Worm (Caenorhabditis elegans): ENCODE data around the gene C49F8.15.
A peak's percentile ranks its signal among the peaks of the same experiment; 100 is the strongest.

Gene C49F8.15

ce11 chrX:13356469-13356868 lies 5.9 kb downstream of the C49F8.15 start (continued):
- peak; percentile 90 for TF ChIP-seq ztf-26 (tag; optimal IDR thresholded peaks at IDR 0.05)
- TF ChIP-seq lin-35 (GFP tag; optimal IDR thresholded peaks at IDR 0.05): no peak
- TF ChIP-seq somi-1 (GFP tag; optimal IDR thresholded peaks at IDR 0.05): peak; percentile 90
- 0 out of 2 replicates have a peak, but pooled peaks have one; percentile 44 for TF ChIP-seq egl-44 (GFP tag; IDR thresholded peaks at IDR 0.05)
- TF ChIP-seq snpc-4 (GFP tag; optimal IDR thresholded peaks at IDR 0.05): no peak
- TF ChIP-seq snpc-4 (tag; optimal IDR thresholded peaks at IDR 0.05): peak in 1 of 4 experiments; percentile 28
- TF ChIP-seq nhr-80 (tag; optimal IDR thresholded peaks at IDR 0.05): peak; percentile 89
- TF ChIP-seq ceh-58 (GFP tag; IDR thresholded peaks at IDR 0.05): no peak
- TF ChIP-seq chd-7 (tag; optimal IDR thresholded peaks at IDR 0.05): peak; percentile 66

DNA sequence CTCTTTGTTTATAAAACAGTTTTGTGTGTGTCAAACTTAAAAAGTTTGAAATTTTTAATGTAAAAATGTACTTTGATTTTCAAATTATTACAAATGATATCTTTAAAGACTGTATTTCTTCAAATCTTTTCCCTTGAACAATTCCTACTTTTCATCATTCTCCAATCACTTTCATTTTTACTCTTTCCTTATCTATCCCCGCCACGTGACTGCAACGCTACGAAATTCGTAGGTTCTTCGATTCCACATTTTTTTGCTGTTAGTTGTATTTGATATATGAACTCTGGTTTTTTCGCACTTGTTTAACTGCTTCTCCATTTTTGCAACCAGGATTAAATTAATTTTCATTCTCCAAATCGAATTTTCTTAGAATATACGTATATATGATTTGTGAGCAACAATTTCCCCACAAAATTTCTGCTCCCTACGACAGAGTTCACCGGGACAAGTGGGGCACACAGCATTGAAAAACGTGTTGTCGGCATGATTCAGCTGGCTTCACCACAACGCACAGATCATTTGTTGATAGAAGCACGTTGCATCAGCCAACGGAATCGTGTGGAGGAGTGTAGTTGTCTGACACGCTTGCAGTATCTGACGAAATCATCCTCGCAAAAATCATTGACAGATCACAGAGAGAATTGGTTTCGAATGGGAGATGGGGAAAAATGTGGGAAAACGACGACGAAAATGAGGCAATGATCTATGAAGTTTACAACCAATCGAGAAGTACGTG lies 7.5 kb downstream of the C49F8.15 start:
- TF ChIP-seq cebp-1 (GFP tag; IDR thresholded peaks at IDR 0.05): no peak
- TF ChIP-seq cebp-1 (tag; optimal IDR thresholded peaks at IDR 0.05): peak; percentile 66
- 0 out of 2 replicates have a peak, but pooled peaks have one; percentile 10 for TF ChIP-seq egl-44 (GFP tag; IDR thresholded peaks at IDR 0.05)
- peak; percentile 63 for TF ChIP-seq F22D6.2 (tag; optimal IDR thresholded peaks at IDR 0.05)
- TF ChIP-seq hmg-20 (GFP tag; IDR thresholded peaks at IDR 0.05): no peak
- TF ChIP-seq atf-7 (tag; optimal IDR thresholded peaks at IDR 0.05): peak; percentile 49
- 0 out of 2 replicates have a peak, but pooled peaks have one; percentile 23 for TF ChIP-seq Y95B8A.8 (GFP tag; IDR thresholded peaks at IDR 0.05)
- TF ChIP-seq let-607 (tag; optimal IDR thresholded peaks at IDR 0.05): peak in 1 of 2 experiments; percentile 67
- peak; percentile 44 for TF ChIP-seq lin-40 (tag; optimal IDR thresholded peaks at IDR 0.05)
- TF ChIP-seq sea-2 (GFP tag; IDR thresholded peaks at IDR 0.05): no peak
- peak; percentile 8 for TF ChIP-seq K12H6.12 (tag; optimal IDR thresholded peaks at IDR 0.05)
- TF ChIP-seq nhr-80 (tag; optimal IDR thresholded peaks at IDR 0.05): peak; percentile 76
- TF ChIP-seq chd-7 (tag; optimal IDR thresholded peaks at IDR 0.05): peak; percentile 44
- TF ChIP-seq F55B11.4 (tag; optimal IDR thresholded peaks at IDR 0.05; ENCODE audit: borderline replicate concordance, insufficient read depth): no peak
- TF ChIP-seq ztf-26 (tag; optimal IDR thresholded peaks at IDR 0.05): peak; percentile 7
- peak; percentile 16 for TF ChIP-seq attf-5 (GFP tag; optimal IDR thresholded peaks at IDR 0.05)
- no peak for TF ChIP-seq nhr-120 (GFP tag; IDR thresholded peaks at IDR 0.05)
- TF ChIP-seq lin-26 (GFP tag; IDR thresholded peaks at IDR 0.05): 0 out of 2 replicates have a peak, but pooled peaks have one; percentile 28

- TF ChIP-seq snpc-4 (GFP tag; optimal IDR thresholded peaks at IDR 0.05) (no peak), snpc-4 (tag; optimal IDR thresholded peaks at IDR 0.05) (peak in 2 of 4 experiments; percentile 22 to 23), mxl-1 (tag; optimal IDR thresholded peaks at IDR 0.05) (no peak), hmg-1.2 (GFP tag; IDR thresholded peaks at IDR 0.05) (no peak), aptf-2 (GFP tag; conservative IDR thresholded peaks at IDR 0.05) (no peak), F37B4.10 (GFP tag; IDR thresholded peaks at IDR 0.05) (no peak), B0336.3 (GFP tag; IDR thresholded peaks at IDR 0.05) (0 out of 2 replicates have a peak, but pooled peaks have one; percentile 50), ceh-27 (GFP tag; optimal IDR thresholded peaks at IDR 0.05) (peak; percentile 45), atf-7 (tag; optimal IDR thresholded peaks at IDR 0.05) (peak; percentile 66), rcor-1 (GFP tag; IDR thresholded peaks at IDR 0.05) (no peak), pha-4 (tag; optimal IDR thresholded peaks at IDR 0.05) (peak; percentile 41), egl-18 (GFP tag; IDR thresholded peaks at IDR 0.05) (no peak), ets-4 (GFP tag; optimal IDR thresholded peaks at IDR 0.05) (no peak), tlf-1 (GFP tag; optimal IDR thresholded peaks at IDR 0.05) (peak; percentile 33), snpc-1.1 (tag; optimal IDR thresholded peaks at IDR 0.05; ENCODE audit: insufficient read depth) (no peak), tbp1 (GFP tag; optimal IDR thresholded peaks at IDR 0.05) (peak; percentile 29), lin-40 (tag; optimal IDR thresholded peaks at IDR 0.05) (peak; percentile 67), ztf-6 (GFP tag; IDR thresholded peaks at IDR 0.05) (no peak), sdz-38 (tag; optimal IDR thresholded peaks at IDR 0.05) (no peak), madf-10 (tag; optimal IDR thresholded peaks at IDR 0.05) (peak; percentile 30), K11D2.4 (GFP tag; IDR thresholded peaks at IDR 0.05) (0 out of 2 replicates have a peak, but pooled peaks have one; percentile 35), Y53G8AR.9 (GFP tag; conservative IDR thresholded peaks at IDR 0.05) (peak; percentile 59; the same call in 1 of the 2 replicates), ztf-26 (tag; optimal IDR thresholded peaks at IDR 0.05) (peak; percentile 89), gei-17 (GFP tag; optimal IDR thresholded peaks at IDR 0.05) (peak; percentile 1), F22D6.2 (tag; optimal IDR thresholded peaks at IDR 0.05) (peak; percentile 53), F33H1.4 (GFP tag; IDR thresholded peaks at IDR 0.05) (no peak), lin-35 (GFP tag; optimal IDR thresholded peaks at IDR 0.05) (peak in 1 of 3 experiments; percentile 1)
Measured at ce11 chrX:13353530-13353929, 8.9 kb downstream of the C49F8.15 start.

All from whole organism, young adult.